Fruit fly (Drosophila melanogaster) Kc167 (cell line): ENCODE data around the gene CG10089.

ENCODE experiments used
- Sin3A ChIP-seq: fragments of >200 bp; optimal IDR thresholded peaks from 2 replicates; lab custom pipeline; 2018; ENCODE audit warnings: missing external identifiers
- h ChIP-seq: fragments of >200 bp; optimal IDR thresholded peaks from 3 replicates; lab custom pipeline; 2018; ENCODE audit warnings: missing external identifiers
- insv ChIP-seq: fragments of >200 bp; optimal IDR thresholded peaks from 3 replicates; lab custom pipeline; 2018; ENCODE audit warnings: missing external identifiers
- psq ChIP-seq: fragments of >200 bp; optimal IDR thresholded peaks from 2 replicates; lab custom pipeline; 2017; ENCODE audit warnings: missing external identifiers
- ttk ChIP-seq: sonication (Bioruptor generic); optimal IDR thresholded peaks from 2 replicates; lab custom pipeline; 2017; ENCODE audit warnings: missing external identifiers

DNA sequence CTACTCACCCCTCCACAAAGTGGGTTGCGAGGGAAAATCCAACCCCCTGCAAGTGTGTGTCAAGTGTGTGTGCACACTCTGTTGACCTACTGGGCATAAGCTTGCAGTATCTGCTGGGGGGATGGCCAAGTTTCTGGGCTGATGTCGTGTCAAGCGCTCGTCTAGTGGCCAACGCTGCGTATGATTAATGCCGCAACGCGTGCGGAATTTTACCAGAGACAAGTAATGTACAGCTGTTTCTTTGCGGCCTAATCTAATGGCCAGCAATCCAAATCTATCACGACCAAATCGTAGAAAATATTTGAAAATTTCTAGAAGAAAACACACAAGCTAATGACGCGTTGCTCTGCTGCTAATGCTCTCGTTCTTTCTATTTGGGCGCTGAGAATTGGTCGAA lies 4.6 kb upstream of the CG10089 start:
- TF ChIP-seq h (lab: Kevin White, UChicago) (no peak), psq (lab: Kevin White, UChicago) (no peak), insv (lab: Kevin White, UChicago) (no peak), ttk (lab: Kevin White, UChicago) (no peak), Sin3A (no peak)
